Fruit fly (Drosophila melanogaster) whole organism, adult: Measurements from ENCODE around the gene CG10237.

Source experiments
- CG11617 ChIP-seq: fragments of 200-800 bp; sonication (Bioruptor generic); optimal IDR thresholded peaks from 2 replicates; lab custom pipeline; 2017; ENCODE audit warnings: mild to moderate bottlenecking, missing biosample characterization, missing genetic modification reagents, missing genetic modification characterization
- CG12768 ChIP-seq: fragments of 200-800 bp; sonication (Bioruptor generic); optimal IDR thresholded peaks from 2 replicates; lab custom pipeline; 2017; ENCODE audit warnings: missing biosample characterization, missing genetic modification characterization, mild to moderate bottlenecking, moderate library complexity, missing genetic modification reagents
- CG14711 ChIP-seq: fragments of 200-800 bp; sonication (Bioruptor generic); optimal IDR thresholded peaks from 2 replicates; lab custom pipeline; 2018; ENCODE audit warnings: missing biosample characterization, mild to moderate bottlenecking, missing genetic modification characterization, moderate library complexity
- CG1620 ChIP-seq: fragments of 200-800 bp; sonication (Bioruptor generic); optimal IDR thresholded peaks from 2 replicates; lab custom pipeline; 2016; ENCODE audit warnings: missing biosample characterization, missing genetic modification characterization
- CG33017 ChIP-seq: fragments of 200-800 bp; sonication (Bioruptor generic); optimal IDR thresholded peaks from 2 replicates; lab custom pipeline; 2018; ENCODE audit warnings: missing biosample characterization, mild to moderate bottlenecking, missing genetic modification characterization, moderate library complexity
- CG5204 ChIP-seq: fragments of 200-800 bp; sonication (Bioruptor generic); optimal IDR thresholded peaks from 2 replicates; lab custom pipeline; 2016; ENCODE audit warnings: missing biosample characterization, missing genetic modification characterization
- CG7045 ChIP-seq: fragments of 200-800 bp; sonication (Bioruptor generic); optimal IDR thresholded peaks from 2 replicates; lab custom pipeline; 2017; ENCODE audit warnings: missing biosample characterization, mild to moderate bottlenecking, missing genetic modification characterization
- CG7101 ChIP-seq: fragments of 200-800 bp; sonication (Bioruptor generic); optimal IDR thresholded peaks from 2 replicates; lab custom pipeline; 2018; ENCODE audit warnings: missing biosample characterization, mild to moderate bottlenecking, missing genetic modification characterization, moderate library complexity
- Clk ChIP-seq: fragments of 200-800 bp; sonication (Bioruptor generic); optimal IDR thresholded peaks from 2 replicates; lab custom pipeline; 2017; ENCODE audit warnings: missing biosample characterization, missing genetic modification characterization
- Crg-1 ChIP-seq: fragments of 200-800 bp; sonication (Bioruptor generic); optimal IDR thresholded peaks from 2 replicates; lab custom pipeline; 2016; ENCODE audit warnings: missing biosample characterization, missing genetic modification characterization
- Hr96 ChIP-seq: fragments of 200-800 bp; sonication (Bioruptor generic); optimal IDR thresholded peaks from 2 replicates; lab custom pipeline; 2016; ENCODE audit warnings: missing biosample characterization, missing genetic modification characterization
- Mnt ChIP-seq: fragments of 200-800 bp; sonication (Bioruptor generic); optimal IDR thresholded peaks from 2 replicates; lab custom pipeline; 2016; ENCODE audit warnings: missing biosample characterization, mild to moderate bottlenecking, missing genetic modification characterization
- bab1 ChIP-seq: fragments of 200-800 bp; sonication (Bioruptor generic); optimal IDR thresholded peaks from 3 replicates; lab custom pipeline; 2019; ENCODE audit warnings: missing biosample characterization, mild to moderate bottlenecking, missing genetic modification characterization, moderate library complexity
- cic ChIP-seq: fragments of 200-800 bp; sonication (Bioruptor generic); optimal IDR thresholded peaks from 2 replicates; lab custom pipeline; 2017; ENCODE audit warnings: missing biosample characterization, mild to moderate bottlenecking, missing genetic modification characterization, moderate library complexity
- cnc ChIP-seq, 2 experiments: fragments of >200 bp; optimal IDR thresholded peaks; 2 replicates each; lab custom pipeline; 2017
- kay ChIP-seq: fragments of 200-800 bp; sonication (Bioruptor generic); peaks from one replicate; lab custom pipeline; 2016; ENCODE audit warnings: missing biosample characterization, missing genetic modification characterization, borderline replicate concordance
- ovo ChIP-seq: fragments of 200-800 bp; sonication (Bioruptor generic); optimal IDR thresholded peaks from 2 replicates; lab custom pipeline; 2016; ENCODE audit warnings: missing biosample characterization, missing genetic modification characterization
- pad ChIP-seq: fragments of 200-800 bp; sonication (Bioruptor generic); optimal IDR thresholded peaks from 3 replicates; lab custom pipeline; 2017; ENCODE audit warnings: missing biosample characterization, missing genetic modification characterization, mild to moderate bottlenecking, moderate library complexity, missing genetic modification reagents
- tj ChIP-seq: fragments of 200-800 bp; sonication (Bioruptor generic); optimal IDR thresholded peaks from 3 replicates; lab custom pipeline; 2017; ENCODE audit warnings: missing biosample characterization, mild to moderate bottlenecking, missing genetic modification characterization, moderate library complexity
- toe ChIP-seq: fragments of 200-800 bp; sonication (Bioruptor generic); optimal IDR thresholded peaks from 2 replicates; lab custom pipeline; 2016; ENCODE audit warnings: missing biosample characterization, missing genetic modification characterization

The CG10237 gene

dm6 chr2L:19423467-19424122 is 18.9 kb downstream of the CG10237 start, which contains the start of the genes Alp12 and CG13085:
TSS of gene Alp12 (plus strand) at chr2L:19424050.
TSS of gene CG13085 (plus strand) at chr2L:19424050.
- TF ChIP-seq ovo (GFP tag; lab: Kevin White, UChicago) (peak; percentile 87), CG11617 (peak; percentile 99), CG33017 (tag; lab: Kevin White, UChicago) (peak; percentile 97), pad (GFP tag; lab: Kevin White, UChicago) (peak; percentile 91), CG12768 (GFP tag; lab: Kevin White, UChicago) (peak; percentile 98), kay (GFP tag; lab: Kevin White, UChicago) (peak; percentile 8), CG5204 (GFP tag; lab: Kevin White, UChicago) (peak; percentile 98), CG7101 (tag; lab: Kevin White, UChicago) (peak; percentile 96), cnc (optimal IDR thresholded peaks at IDR 0.05; lab: Kevin White, UChicago) (no peak), CG14711 (peak; percentile 90), Hr96 (GFP tag; lab: Kevin White, UChicago) (peak; percentile 95), CG7045 (peak; percentile 98), tj (GFP tag; lab: Kevin White, UChicago) (peak; percentile 98), Clk (peak; percentile 95), Crg-1 (GFP tag; lab: Kevin White, UChicago) (peak; percentile 90), cic (peak; percentile 82), toe (peak; percentile 97), bab1 (GFP tag; lab: Kevin White, UChicago) (peak; percentile 86), CG1620 (GFP tag; lab: Kevin White, UChicago) (peak; percentile 93), Mnt (GFP tag; lab: Kevin White, UChicago) (peak; percentile 87)

DNA sequence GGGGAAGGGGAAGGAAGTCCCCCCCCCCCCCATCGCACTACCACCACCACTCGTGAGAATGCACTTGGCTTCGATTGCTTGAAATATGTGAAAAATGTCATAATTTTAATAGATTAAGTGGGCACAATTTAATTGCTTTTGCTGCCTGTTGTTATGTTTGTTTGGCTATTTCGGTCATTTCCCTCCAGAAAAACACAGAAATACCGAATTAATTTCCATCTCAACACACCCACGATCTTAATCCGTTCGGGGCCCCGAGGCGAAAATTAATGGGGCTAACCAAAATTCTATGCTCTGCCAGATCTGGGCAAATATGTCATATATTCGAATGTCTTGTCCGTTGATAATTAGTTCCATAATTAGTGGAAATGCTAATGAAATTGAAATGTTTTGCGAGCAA is 19.9 kb downstream of the CG10237 start:
- TF ChIP-seq CG5204 (GFP tag; lab: Kevin White, UChicago), result no peak
- no peak for TF ChIP-seq pad (GFP tag; lab: Kevin White, UChicago)
- TF ChIP-seq Mnt (GFP tag; lab: Kevin White, UChicago), result no peak
- no peak for TF ChIP-seq kay (GFP tag; lab: Kevin White, UChicago)
- TF ChIP-seq Hr96 (GFP tag; lab: Kevin White, UChicago), result no peak
- TF ChIP-seq ovo (GFP tag; lab: Kevin White, UChicago), result no peak
- TF ChIP-seq CG7101 (tag; lab: Kevin White, UChicago), result no peak
- no peak for TF ChIP-seq Crg-1 (GFP tag; lab: Kevin White, UChicago)
- no peak for TF ChIP-seq cnc (optimal IDR thresholded peaks at IDR 0.05; lab: Kevin White, UChicago)
- TF ChIP-seq bab1 (GFP tag; lab: Kevin White, UChicago), result no peak
- no peak for TF ChIP-seq Clk
- TF ChIP-seq cic, result no peak
- no peak for TF ChIP-seq tj (GFP tag; lab: Kevin White, UChicago)
- TF ChIP-seq CG7045, result no peak
- TF ChIP-seq toe, result no peak
- TF ChIP-seq CG11617, result no peak
- TF ChIP-seq CG14711, result no peak
- TF ChIP-seq CG12768 (GFP tag; lab: Kevin White, UChicago), result no peak
- no peak for TF ChIP-seq CG1620 (GFP tag; lab: Kevin White, UChicago)

DNA sequence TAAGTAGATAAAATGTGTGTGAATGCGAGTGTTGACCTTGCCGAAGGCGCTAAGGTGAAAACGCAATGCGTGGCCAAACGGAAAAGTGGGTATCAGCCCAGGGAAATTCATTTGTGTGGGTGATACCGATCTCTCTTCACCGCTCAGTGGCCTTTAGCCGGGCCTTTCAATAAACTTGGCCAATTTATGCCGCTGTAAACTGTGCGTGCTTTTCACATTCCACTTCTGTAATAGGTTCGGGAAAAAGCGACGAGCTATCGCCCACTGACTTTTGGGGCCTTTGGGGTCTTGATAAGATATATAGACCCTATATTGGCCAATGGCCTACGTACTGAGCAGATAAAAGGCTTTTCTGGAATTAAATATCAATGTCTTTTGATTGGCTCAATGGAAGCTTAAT is 21.0 kb downstream of the CG10237 start:
- peak; percentile 38 for TF ChIP-seq cic
- no peak for TF ChIP-seq cnc (optimal IDR thresholded peaks at IDR 0.05; lab: Kevin White, UChicago)
- TF ChIP-seq pad (GFP tag; lab: Kevin White, UChicago), result no peak

- TF ChIP-seq cic, result peak; percentile 53
- no peak for TF ChIP-seq tj (GFP tag; lab: Kevin White, UChicago)
- TF ChIP-seq Mnt (GFP tag; lab: Kevin White, UChicago), result peak; percentile 1
- TF ChIP-seq CG14711, result no peak
- no peak for TF ChIP-seq bab1 (GFP tag; lab: Kevin White, UChicago)
- no peak for TF ChIP-seq CG5204 (GFP tag; lab: Kevin White, UChicago)
- TF ChIP-seq toe, result no peak
- TF ChIP-seq pad (GFP tag; lab: Kevin White, UChicago), result no peak
- TF ChIP-seq Hr96 (GFP tag; lab: Kevin White, UChicago), result no peak
- peak; percentile 22 for TF ChIP-seq CG33017 (tag; lab: Kevin White, UChicago)
- TF ChIP-seq CG12768 (GFP tag; lab: Kevin White, UChicago), result peak; percentile 23
Measured at dm6 chr2L:19418872-19419271, 23.7 kb downstream of the CG10237 start, which contains the start of gene lectin-37Db. TSS of gene lectin-37Db (plus strand) at chr2L:19419075.

DNA sequence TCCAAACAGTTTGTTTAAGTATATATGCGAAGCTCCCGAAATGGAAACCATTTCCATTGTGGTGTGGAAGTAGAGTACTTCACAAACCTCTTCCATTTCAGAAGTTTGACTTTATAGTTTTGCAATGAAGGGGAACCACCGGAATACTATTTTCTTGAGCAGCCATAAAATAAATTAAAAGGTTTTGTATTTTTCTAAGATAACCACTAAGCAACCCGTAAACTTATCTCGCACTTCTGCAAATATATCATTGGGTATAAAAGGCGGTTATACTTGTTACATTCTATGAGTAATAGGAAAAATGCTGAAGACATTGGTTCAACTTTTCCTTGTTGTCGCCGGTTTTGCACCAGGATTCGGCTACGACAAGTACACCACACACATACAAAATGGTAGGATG is 24.5 kb downstream of the CG10237 start, which contains the start of gene lectin-37Da:
Gene lectin-37Da (plus strand): TSS at position 301 of the 400 bp plus-strand sequence.
- TF ChIP-seq CG5204 (GFP tag; lab: Kevin White, UChicago), result no peak
- TF ChIP-seq CG14711, result no peak
- TF ChIP-seq CG7101 (tag; lab: Kevin White, UChicago), result no peak
- TF ChIP-seq ovo (GFP tag; lab: Kevin White, UChicago), result no peak
- TF ChIP-seq Crg-1 (GFP tag; lab: Kevin White, UChicago), result no peak
- no peak for TF ChIP-seq CG1620 (GFP tag; lab: Kevin White, UChicago)
- TF ChIP-seq Hr96 (GFP tag; lab: Kevin White, UChicago), result no peak
- no peak for TF ChIP-seq cnc (optimal IDR thresholded peaks at IDR 0.05; lab: Kevin White, UChicago)
- no peak for TF ChIP-seq bab1 (GFP tag; lab: Kevin White, UChicago)
